Worm (Caenorhabditis elegans): ENCODE measurements around the gene sams-4.

sams-4 gene

DNA sequence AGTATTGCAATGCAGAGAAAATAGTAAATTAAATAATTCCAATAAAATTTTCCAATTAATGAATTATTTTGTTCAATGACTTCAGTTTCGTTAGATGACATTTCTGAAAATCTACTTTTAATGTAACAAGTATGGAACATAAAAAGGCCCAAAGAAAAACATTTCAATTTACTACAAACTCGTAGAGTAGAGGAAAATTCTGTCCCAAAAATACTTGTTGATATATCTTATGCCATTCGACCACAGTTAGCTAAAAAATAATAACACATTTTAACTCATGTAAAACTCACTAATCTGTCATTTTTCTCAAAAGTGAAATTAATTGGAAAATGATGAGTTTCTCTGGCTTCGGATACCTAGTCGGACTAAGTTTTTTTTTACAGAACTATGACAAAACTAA lies 31.1 kb upstream of the sams-4 start, which contains the start of gene srv-21:
Gene srv-21 (minus strand): TSS at position 101 of the 400 bp plus-strand sequence.
- TF ChIP-seq mls-2 (tag; optimal IDR thresholded peaks at IDR 0.05) (no peak), elt-3 (tag; optimal IDR thresholded peaks at IDR 0.05) (no peak), pha-4 (tag; optimal IDR thresholded peaks at IDR 0.05) (no peak), unc-120 (tag; optimal IDR thresholded peaks at IDR 0.05; ENCODE audit: poor library complexity, severe bottlenecking) (no peak), sptf-1 (tag; optimal IDR thresholded peaks at IDR 0.05) (no peak), lin-13 (tag; optimal IDR thresholded peaks at IDR 0.05) (no peak), mep-1 (tag; optimal IDR thresholded peaks at IDR 0.05) (no peak), M03D4.4 (tag; optimal IDR thresholded peaks at IDR 0.05) (no peak), blmp-1 (tag; optimal IDR thresholded peaks at IDR 0.05) (no peak), zip-8 (tag; optimal IDR thresholded peaks at IDR 0.05) (no peak)

DNA sequence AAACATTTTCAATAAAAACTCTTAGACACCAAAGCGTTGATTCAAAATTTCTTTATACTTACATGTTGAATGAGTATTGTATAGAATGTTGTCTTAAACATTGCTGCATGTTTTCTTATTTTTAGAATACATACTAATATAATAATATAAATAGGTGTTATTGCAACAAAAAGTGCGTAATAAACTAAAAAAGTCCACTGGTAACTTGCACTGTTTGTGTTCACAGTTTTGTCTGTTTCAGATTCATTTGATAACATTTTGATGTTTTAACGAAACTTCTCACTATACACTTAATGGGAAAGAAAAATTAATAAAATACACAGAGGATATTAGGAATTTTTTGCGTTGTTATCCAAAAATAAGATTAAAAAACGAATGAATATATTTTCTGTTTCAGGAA lies 27.7 kb upstream of the sams-4 start, which contains the start of gene srv-19:
Gene srv-19 (minus strand): TSS at position 101 of the 400 bp plus-strand sequence.
- TF ChIP-seq drap-1 (GFP tag; optimal IDR thresholded peaks at IDR 0.05), result no peak
- no peak for TF ChIP-seq flh-1 (GFP tag; optimal IDR thresholded peaks at IDR 0.05)
- TF ChIP-seq unc-39 (tag; optimal IDR thresholded peaks at IDR 0.05), result no peak
- no peak for TF ChIP-seq bed-3 (GFP tag; optimal IDR thresholded peaks at IDR 0.05)
- no peak for TF ChIP-seq nhr-2 (tag; optimal IDR thresholded peaks at IDR 0.05)
- TF ChIP-seq lin-32 (GFP tag; optimal IDR thresholded peaks at IDR 0.05), result no peak

DNA sequence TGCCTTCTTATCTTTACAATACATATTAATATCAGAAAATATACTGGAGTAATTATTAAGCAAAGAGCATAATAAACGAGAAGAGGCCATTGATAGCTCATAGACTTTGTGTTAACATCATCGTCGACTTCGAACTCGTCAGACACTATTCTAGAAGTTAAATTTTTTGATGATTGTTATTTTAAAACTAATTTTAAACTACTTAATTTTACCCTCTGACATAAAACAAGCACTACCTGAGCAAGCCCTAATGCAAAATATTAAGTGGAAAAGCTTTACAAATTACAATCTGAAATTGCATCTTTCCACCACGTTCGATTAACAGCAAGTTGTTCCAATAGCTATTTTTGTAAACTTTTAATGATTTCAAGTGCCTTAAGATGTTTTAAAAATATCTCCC lies 23.9 kb upstream of the sams-4 start, which contains the start of gene srv-17:
Gene srv-17 (minus strand): TSS at position 101 of the 400 bp plus-strand sequence.
- TF ChIP-seq elt-1 (tag; optimal IDR thresholded peaks at IDR 0.05; ENCODE audit: borderline replicate concordance, insufficient read depth) (no peak), lsy-2 (tag; optimal IDR thresholded peaks at IDR 0.05) (no peak), mep-1 (tag; optimal IDR thresholded peaks at IDR 0.05) (no peak)

DNA sequence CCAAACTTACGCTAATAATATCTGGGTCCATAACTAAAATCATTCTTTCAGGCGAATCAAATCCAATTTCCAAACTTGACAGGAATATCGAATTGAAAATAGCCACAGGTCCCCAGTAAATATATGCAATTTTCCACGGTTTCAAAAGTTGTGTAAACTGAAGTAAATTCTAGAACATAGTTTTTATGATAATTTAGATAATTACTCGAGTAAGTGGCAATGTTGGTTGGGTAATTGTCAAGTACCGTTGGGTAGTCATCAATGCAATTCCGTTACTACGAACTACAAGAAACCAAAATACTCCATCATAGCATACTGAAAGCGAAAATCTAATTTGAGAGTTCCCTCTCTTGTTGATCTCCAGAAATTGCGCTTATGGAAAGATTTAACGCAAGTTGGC lies 23.2 kb upstream of the sams-4 start:
- TF ChIP-seq lsy-2 (tag; optimal IDR thresholded peaks at IDR 0.05) (no peak), mab-5 (tag; optimal IDR thresholded peaks at IDR 0.05) (no peak), mep-1 (tag; optimal IDR thresholded peaks at IDR 0.05) (no peak)

- TF ChIP-seq drap-1 (GFP tag; optimal IDR thresholded peaks at IDR 0.05) (no peak), elt-3 (tag; optimal IDR thresholded peaks at IDR 0.05) (no peak), ceh-39 (tag; optimal IDR thresholded peaks at IDR 0.05) (no peak), blmp-1 (tag; optimal IDR thresholded peaks at IDR 0.05) (no peak), nhr-237 (tag; optimal IDR thresholded peaks at IDR 0.05) (no peak), mab-5 (tag; optimal IDR thresholded peaks at IDR 0.05) (no peak), nhr-28 (tag; optimal IDR thresholded peaks at IDR 0.05) (no peak), nhr-76 (tag; optimal IDR thresholded peaks at IDR 0.05) (no peak), M03D4.4 (tag; optimal IDR thresholded peaks at IDR 0.05) (no peak), nhr-2 (tag; optimal IDR thresholded peaks at IDR 0.05) (no peak), zip-8 (tag; optimal IDR thresholded peaks at IDR 0.05) (no peak), sptf-1 (tag; optimal IDR thresholded peaks at IDR 0.05) (no peak), ces-1 (GFP tag; optimal IDR thresholded peaks at IDR 0.05) (no peak), bed-3 (GFP tag; optimal IDR thresholded peaks at IDR 0.05) (no peak), snpc-4 (tag; optimal IDR thresholded peaks at IDR 0.05) (no peak), pha-4 (tag; optimal IDR thresholded peaks at IDR 0.05) (no peak), unc-120 (tag; optimal IDR thresholded peaks at IDR 0.05; ENCODE audit: poor library complexity, severe bottlenecking) (no peak), mls-2 (tag; optimal IDR thresholded peaks at IDR 0.05) (no peak)
These were observed 21.0 kb upstream of the sams-4 start, which contains the start of gene C06E7.88 for ce11 chrIV:5867189-5867588. Gene C06E7.88, minus strand, starts transcription at chrIV:5867289.

DNA sequence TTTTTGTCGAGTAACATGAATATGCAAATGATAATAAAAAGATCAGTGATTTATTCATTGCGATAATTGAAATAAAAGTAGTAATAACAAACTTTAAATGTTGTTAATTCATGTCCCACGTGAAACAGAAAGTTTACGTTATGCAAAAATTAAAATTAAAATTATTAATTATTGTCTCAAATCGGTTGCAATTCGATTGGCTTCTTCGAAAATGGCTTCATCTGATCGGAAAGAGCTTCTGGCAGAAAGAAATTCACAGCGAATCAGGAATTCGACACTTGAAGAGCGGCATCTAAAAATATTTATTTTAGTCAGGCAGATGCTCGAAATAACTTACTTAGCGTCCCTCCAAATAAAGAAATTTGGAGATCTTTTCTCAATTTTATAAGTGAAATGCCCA lies 19.6 kb upstream of the sams-4 start, which contains the start of gene spe-27:
Gene spe-27 (minus strand): TSS at position 101 of the 400 bp plus-strand sequence.
- no peak for TF ChIP-seq nhr-12 (tag; optimal IDR thresholded peaks at IDR 0.05)
- no peak for TF ChIP-seq unc-39 (tag; optimal IDR thresholded peaks at IDR 0.05)
- TF ChIP-seq ces-1 (GFP tag; optimal IDR thresholded peaks at IDR 0.05), result no peak
- no peak for TF ChIP-seq ceh-83 (GFP tag; optimal IDR thresholded peaks at IDR 0.05)
- no peak for TF ChIP-seq ham-2 (GFP tag; optimal IDR thresholded peaks at IDR 0.05)
- no peak for TF ChIP-seq lin-32 (GFP tag; optimal IDR thresholded peaks at IDR 0.05)
- TF ChIP-seq cnd-1 (tag; optimal IDR thresholded peaks at IDR 0.05), result no peak
- TF ChIP-seq nhr-76 (tag; optimal IDR thresholded peaks at IDR 0.05), result no peak
- no peak for TF ChIP-seq elt-1 (tag; optimal IDR thresholded peaks at IDR 0.05; ENCODE audit: borderline replicate concordance, insufficient read depth)
- no peak for TF ChIP-seq pha-4 (tag; optimal IDR thresholded peaks at IDR 0.05)
- TF ChIP-seq lin-13 (tag; optimal IDR thresholded peaks at IDR 0.05), result no peak
- no peak for TF ChIP-seq elt-3 (tag; optimal IDR thresholded peaks at IDR 0.05)
- no peak for TF ChIP-seq drap-1 (GFP tag; optimal IDR thresholded peaks at IDR 0.05)
- no peak for TF ChIP-seq mep-1 (tag; optimal IDR thresholded peaks at IDR 0.05)
- TF ChIP-seq ceh-43 (GFP tag; optimal IDR thresholded peaks at IDR 0.05), result no peak
